Worm (Caenorhabditis elegans): Measurements from ENCODE around the gene egrh-2.

- TF ChIP-seq ztf-18 (tag; optimal IDR thresholded peaks at IDR 0.05) (no peak), ztf-6 (GFP tag; IDR thresholded peaks at IDR 0.05) (no peak)
Observed at ce11 chrIV:953136-953535, 37.1 kb downstream of the egrh-2 start.
